Worm (Caenorhabditis elegans) whole organism, young adult: ENCODE results near the gene K01H12.4.

Source experiments
- F23B12.7 ChIP-seq: sonication (generic microtip); optimal IDR thresholded peaks from 2 replicates; lab custom pipeline; 2017; ENCODE audit warnings: missing genetic modification characterization, mild to moderate bottlenecking, missing compliant biosample characterization, antibody characterized with exemption, moderate library complexity; ENCODE audit not compliant: insufficient read depth
- ceh-40 ChIP-seq: fragments of 200-800 bp; sonication (Bioruptor generic); IDR thresholded peaks from 2 replicates; pipeline ENCODE4 v1.3.6; 2022; ENCODE audit warnings: missing genetic modification characterization, missing compliant biosample characterization

- TF ChIP-seq F23B12.7 (tag; lab: Kevin White, UChicago) (peak; percentile 37), ceh-40 (GFP tag; lab: Robert Waterston, UW) (no peak)
Observed at ce11 chrIV:9671001-9671652, 41.8 kb upstream of the K01H12.4 start.
